Fruit fly (Drosophila melanogaster): ENCODE data around the gene salt.

The salt gene

DNA sequence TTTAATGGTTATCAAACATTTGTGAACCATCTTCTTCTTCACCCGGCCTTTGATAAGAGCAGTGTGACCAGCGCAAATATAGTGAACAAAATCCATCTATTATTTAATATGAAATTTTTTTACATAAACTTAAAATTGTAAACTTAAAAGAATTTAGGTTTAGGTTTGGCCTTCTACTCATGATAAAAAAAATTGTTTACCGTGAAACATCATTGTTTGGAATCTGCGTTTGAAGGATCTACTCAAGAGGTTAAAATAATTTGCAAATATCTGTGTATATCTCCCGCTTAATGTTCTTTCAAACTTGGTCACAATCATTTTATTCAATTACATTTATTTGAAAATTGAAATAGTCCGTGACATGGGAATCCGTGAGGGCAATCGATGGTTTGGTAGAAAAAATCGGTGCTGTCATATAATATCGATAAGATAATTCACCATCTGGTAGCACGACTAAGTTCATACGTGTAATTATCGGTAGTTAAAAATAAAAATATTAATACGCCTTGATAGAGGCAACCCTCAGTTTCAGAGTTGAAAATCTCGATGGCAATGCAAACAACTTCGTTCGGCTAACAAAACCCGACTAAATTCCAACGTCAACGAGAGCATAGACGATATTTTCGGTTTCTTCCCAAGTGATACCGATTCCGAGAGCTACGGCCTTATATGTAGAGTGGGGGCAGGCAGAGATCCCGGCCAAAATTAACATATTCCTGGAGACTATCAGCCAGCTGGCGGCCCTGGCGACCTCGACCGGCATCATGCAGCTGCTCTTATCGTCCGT, 17.5 kb upstream of the salt start, which contains the start of the genes betaGlu and sip3 (continued):
- TF ChIP-seq CG16813 (GFP tag; IDR thresholded peaks at IDR 0.05; ENCODE audit: partially characterized antibody) (peak; percentile 91), Nf-YA (GFP tag; IDR thresholded peaks at IDR 0.05) (no peak), CG34224 (GFP tag; IDR thresholded peaks at IDR 0.05; ENCODE audit: partially characterized antibody) (peak; percentile 89), CG8359 (GFP tag; optimal IDR thresholded peaks at IDR 0.05; ENCODE audit: borderline replicate concordance) (no peak), ase (GFP tag; IDR thresholded peaks at IDR 0.05) (no peak), mld (GFP tag; IDR thresholded peaks at IDR 0.05; ENCODE audit: partially characterized antibody) (peak; percentile 72; the same call in 2 of the 3 replicates), Nf-YB (GFP tag; optimal IDR thresholded peaks at IDR 0.05) (no peak), Rfx (GFP tag; IDR thresholded peaks at IDR 0.05) (peak; percentile 27; the same call in 1 of the 2 replicates), CG10543 (GFP tag; optimal IDR thresholded peaks at IDR 0.05) (no peak), danr (GFP tag; IDR thresholded peaks at IDR 0.05) (no peak), tap (tag; optimal IDR thresholded peaks at IDR 0.05) (no peak), CG8388 (GFP tag; optimal IDR thresholded peaks at IDR 0.05) (peak; percentile 3), E2f2 (GFP tag; IDR thresholded peaks at IDR 0.05) (peak; percentile 50; the same call in 1 of the 2 replicates), Fer2 (tag; optimal IDR thresholded peaks at IDR 0.05) (no peak), CG13424 (tag; optimal IDR thresholded peaks at IDR 0.05) (no peak), da (GFP tag; optimal IDR thresholded peaks at IDR 0.05) (no peak), Taf1 (GFP tag; IDR thresholded peaks at IDR 0.05) (no peak), shn (GFP tag; optimal IDR thresholded peaks at IDR 0.05) (no peak), repo (GFP tag; optimal IDR thresholded peaks at IDR 0.05) (no peak), NFAT (GFP tag; IDR thresholded peaks at IDR 0.05) (no peak), MTF-1 (GFP tag; optimal IDR thresholded peaks at IDR 0.05; ENCODE audit: borderline replicate concordance) (no peak), CG10979 (tag; optimal IDR thresholded peaks at IDR 0.05) (no peak), fu2 (GFP tag; optimal IDR thresholded peaks at IDR 0.05) (no peak), CG17568 (GFP tag; optimal IDR thresholded peaks at IDR 0.05) (no peak), trem (tag; optimal IDR thresholded peaks at IDR 0.05) (peak; percentile 74), Asciz (GFP tag; optimal IDR thresholded peaks at IDR 0.05) (no peak), cas (GFP tag; IDR thresholded peaks at IDR 0.05) (no peak), ftz-f1 (GFP tag; optimal IDR thresholded peaks at IDR 0.05) (peak; percentile 8), CG8944 (GFP tag; optimal IDR thresholded peaks at IDR 0.05) (no peak), CG9609 (GFP tag; optimal IDR thresholded peaks at IDR 0.05) (no peak), h (optimal IDR thresholded peaks at IDR 0.05) (no peak), Elba2 (GFP tag; optimal IDR thresholded peaks at IDR 0.05) (no peak), slbo (GFP tag; IDR thresholded peaks at IDR 0.05) (no peak), Antp (GFP tag; optimal IDR thresholded peaks at IDR 0.05) (no peak), lilli (GFP tag; optimal IDR thresholded peaks at IDR 0.05) (peak; percentile 61), CG6689 (GFP tag; IDR thresholded peaks at IDR 0.05) (no peak), gcm2 (GFP tag; optimal IDR thresholded peaks at IDR 0.05) (no peak), CG11398 (GFP tag; optimal IDR thresholded peaks at IDR 0.05) (no peak), CG11695 (GFP tag; IDR thresholded peaks at IDR 0.05) (no peak), H2.0 (GFP tag; IDR thresholded peaks at IDR 0.05) (no peak), Bteb2 (GFP tag; optimal IDR thresholded peaks at IDR 0.05) (no peak), sens-2 (GFP tag; IDR thresholded peaks at IDR 0.05) (no peak), Jarid2 (GFP tag; optimal IDR thresholded peaks at IDR 0.05) (no peak), CG12219 (GFP tag; optimal IDR thresholded peaks at IDR 0.05) (no peak), prd (optimal IDR thresholded peaks at IDR 0.05) (no peak), prd (GFP tag; IDR thresholded peaks at IDR 0.05) (no peak), cg (GFP tag; optimal IDR thresholded peaks at IDR 0.05) (no peak), br (optimal IDR thresholded peaks at IDR 0.05) (no peak), mirr (GFP tag; optimal IDR thresholded peaks at IDR 0.05) (no peak), gce (GFP tag; IDR thresholded peaks at IDR 0.05) (no peak), CG9876 (GFP tag; optimal IDR thresholded peaks at IDR 0.05) (no peak)

All from whole organism, embryonic.